Worm (Caenorhabditis elegans) whole organism, young adult: ENCODE results near the gene mcm-10.

ENCODE experiments used
- K12H6.12 ChIP-seq: fragments of 200-800 bp; sonication (Bioruptor generic); optimal IDR thresholded peaks from 2 replicates; lab custom pipeline; 2018; ENCODE audit warnings: mild to moderate bottlenecking, missing genetic modification characterization, missing compliant biosample characterization
- Y53F4B.3 ChIP-seq: fragments of 200-800 bp; sonication (Bioruptor generic); IDR thresholded peaks from 2 replicates; pipeline ENCODE4 v1.3.6; 2022; ENCODE audit warnings: missing genetic modification reagents, missing genetic modification characterization, missing compliant biosample characterization
- Y53G8AR.9 ChIP-seq: fragments of 200-800 bp; sonication (Bioruptor generic); conservative IDR thresholded peaks from 2 replicates; pipeline ENCODE4 v1.3.6; 2022; ENCODE audit warnings: missing genetic modification reagents, missing genetic modification characterization, missing compliant biosample characterization
- ZK185.1 ChIP-seq: sonication (generic microtip); optimal IDR thresholded peaks from 2 replicates; lab custom pipeline; 2016; ENCODE audit warnings: mild to moderate bottlenecking, missing genetic modification characterization, missing compliant biosample characterization; ENCODE audit not compliant: poor library complexity, severe bottlenecking
- ama-1 ChIP-seq, 3 experiments: fragments of 150-350 bp in 1 of 3; sonication (generic microtip) in 2 of 3; optimal IDR thresholded peaks; 2 replicates each; lab custom pipeline; 2014 to 2018; ENCODE audit warnings: missing biosample characterization in 2 of 3, missing genetic modification characterization in 2 of 3, missing genetic modification reagents in 2 of 3
- egl-18 ChIP-seq: fragments of 200-800 bp; sonication (Bioruptor generic); IDR thresholded peaks from 2 replicates; pipeline ENCODE4 v1.3.6; 2022; ENCODE audit warnings: missing genetic modification reagents, missing genetic modification characterization, missing compliant biosample characterization
- egl-44 ChIP-seq: fragments of 200-800 bp; sonication (Bioruptor generic); IDR thresholded peaks from 2 replicates; pipeline ENCODE4 v1.3.6; 2022; ENCODE audit warnings: missing genetic modification reagents, missing genetic modification characterization, missing compliant biosample characterization
- ekl-4 ChIP-seq: fragments of 200-800 bp; sonication (Bioruptor generic); IDR thresholded peaks from 2 replicates; pipeline ENCODE4 v1.3.6; 2022; ENCODE audit warnings: missing genetic modification reagents, missing genetic modification characterization, missing compliant biosample characterization
- ets-4 ChIP-seq: fragments of 200-800 bp; sonication (Bioruptor generic); optimal IDR thresholded peaks from 2 replicates; lab custom pipeline; 2018; ENCODE audit warnings: mild to moderate bottlenecking, missing genetic modification characterization, missing compliant biosample characterization
- hlh-26 ChIP-seq: fragments of 200-800 bp; sonication (Bioruptor generic); conservative IDR thresholded peaks from 2 replicates; pipeline ENCODE4 v1.3.6; 2022; ENCODE audit warnings: missing genetic modification reagents, missing genetic modification characterization, missing compliant biosample characterization
- rcor-1 ChIP-seq: fragments of 200-800 bp; sonication (Bioruptor generic); IDR thresholded peaks from 2 replicates; pipeline ENCODE4 v1.3.6; 2022; ENCODE audit warnings: missing genetic modification reagents, missing genetic modification characterization, missing compliant biosample characterization
- tbx-9 ChIP-seq: sonication (generic microtip); optimal IDR thresholded peaks from 2 replicates; lab custom pipeline; 2016; ENCODE audit warnings: borderline replicate concordance, missing genetic modification characterization, inconsistent platforms, missing compliant biosample characterization

DNA sequence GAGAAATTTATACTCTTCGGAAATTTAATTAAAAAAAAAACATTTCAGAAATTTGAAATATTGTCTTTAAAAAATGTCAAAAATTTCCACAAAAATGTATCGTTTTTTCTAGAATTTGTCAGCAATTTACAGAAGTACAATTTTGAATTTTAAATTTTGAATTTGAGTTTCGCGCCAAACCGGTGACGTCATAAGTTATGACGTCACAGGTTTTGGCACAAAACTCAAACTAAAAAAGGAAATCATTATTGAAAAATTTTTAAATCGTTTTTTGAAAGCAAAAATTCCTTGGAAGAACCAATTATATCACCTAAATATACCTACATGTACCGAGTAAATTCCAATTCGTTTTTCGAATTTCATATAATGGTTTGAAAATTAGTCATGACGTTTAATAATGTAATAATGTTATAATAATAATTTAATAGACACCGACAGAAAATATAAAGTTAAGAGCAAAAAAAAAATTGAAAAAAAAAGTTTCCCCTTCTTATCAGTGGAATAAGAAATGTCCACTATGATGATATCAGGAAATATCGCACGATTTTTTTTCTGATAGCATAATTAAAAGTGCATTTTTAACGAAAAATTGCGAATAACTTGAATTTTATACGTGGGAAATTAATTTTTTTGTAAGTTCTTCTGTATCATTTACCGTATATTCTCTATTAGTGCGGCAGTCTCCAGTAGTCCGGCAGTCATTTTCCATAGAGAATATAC is 32.9 kb downstream of the mcm-10 start:
- TF ChIP-seq ekl-4, result no peak
- TF ChIP-seq rcor-1 (GFP tag; lab: Robert Waterston, UW), result no peak
- TF ChIP-seq tbx-9 (tag; lab: Kevin White, UChicago), result no peak
- no peak for TF ChIP-seq K12H6.12
- TF ChIP-seq ZK185.1, result no peak
- no peak for TF ChIP-seq ets-4
- TF ChIP-seq egl-44, result no peak
- no peak for TF ChIP-seq egl-18 (GFP tag; lab: Robert Waterston, UW)
- no peak for TF ChIP-seq Y53F4B.3 (GFP tag; lab: Robert Waterston, UW)
- no peak for TF ChIP-seq ama-1 (optimal IDR thresholded peaks at IDR 0.05; lab: Kevin White, UChicago)
- no peak for TF ChIP-seq ama-1 (GFP tag; optimal IDR thresholded peaks at IDR 0.05; lab: Kevin White, UChicago)
- no peak for TF ChIP-seq hlh-26 (GFP tag; lab: Robert Waterston, UW)
- TF ChIP-seq Y53G8AR.9 (GFP tag; lab: Robert Waterston, UW), result no peak
